Worm (Caenorhabditis elegans) whole organism, midembryonic: ENCODE results near the gene ucr-2.3.

Source experiments
- T22C8.4 ChIP-seq: fragments of 200-800 bp; sonication (Bioruptor generic); IDR thresholded peaks from 2 replicates; pipeline ENCODE4 v1.3.6; 2022; ENCODE audit warnings: missing genetic modification characterization, missing compliant biosample characterization
- cog-1 ChIP-seq: sonication (generic microtip); optimal IDR thresholded peaks from 2 replicates; lab custom pipeline; 2016; ENCODE audit warnings: missing genetic modification characterization, missing compliant biosample characterization
- flt-1 ChIP-seq: fragments of 200-800 bp; sonication (Bioruptor generic); IDR thresholded peaks from 2 replicates; pipeline ENCODE4 v1.3.6; 2022; ENCODE audit warnings: missing genetic modification characterization, missing compliant biosample characterization
- klf-2 ChIP-seq: fragments of 200-800 bp; sonication (Bioruptor generic); conservative IDR thresholded peaks from 2 replicates; pipeline ENCODE4 v1.3.6; 2022; ENCODE audit warnings: missing genetic modification reagents, missing genetic modification characterization, missing compliant biosample characterization
- med-1 ChIP-seq: sonication (generic microtip); optimal IDR thresholded peaks from 2 replicates; lab custom pipeline; 2017; ENCODE audit warnings: missing genetic modification characterization, mild to moderate bottlenecking, missing compliant biosample characterization, antibody characterized with exemption, missing genetic modification reagents; ENCODE audit not compliant: insufficient read depth
- ref-1 ChIP-seq: fragments of 200-800 bp; sonication (Bioruptor generic); conservative IDR thresholded peaks from 2 replicates; pipeline ENCODE4 v1.3.6; 2022; ENCODE audit warnings: missing genetic modification reagents, missing genetic modification characterization, missing compliant biosample characterization
- tab-1 ChIP-seq: fragments of 200-800 bp; sonication (Bioruptor generic); IDR thresholded peaks from 2 replicates; pipeline ENCODE4 v1.3.6; 2022; ENCODE audit warnings: missing genetic modification characterization, missing compliant biosample characterization
- ztf-23 ChIP-seq: fragments of 200-800 bp; sonication (Bioruptor generic); IDR thresholded peaks from 2 replicates; pipeline ENCODE4 v1.3.6; 2022; ENCODE audit warnings: missing genetic modification reagents, missing genetic modification characterization, missing compliant biosample characterization
- ztf-29 ChIP-seq: fragments of 200-800 bp; sonication (Bioruptor generic); IDR thresholded peaks from 2 replicates; pipeline ENCODE4 v1.3.6; 2022; ENCODE audit warnings: missing genetic modification reagents, missing genetic modification characterization, missing compliant biosample characterization

Gene ucr-2.3

ce11 chrIII:887874-888299 lies 8.2 kb downstream of the ucr-2.3 start:
- TF ChIP-seq cog-1 (tag; lab: Kevin White, UChicago) (peak; percentile 75), ref-1 (no peak), T22C8.4 (GFP tag; lab: Robert Waterston, UW) (peak; percentile 90), flt-1 (0 out of 2 replicates have a peak, but pooled peaks have one; percentile 34), med-1 (no peak), tab-1 (GFP tag; lab: Robert Waterston, UW) (no peak)

DNA sequence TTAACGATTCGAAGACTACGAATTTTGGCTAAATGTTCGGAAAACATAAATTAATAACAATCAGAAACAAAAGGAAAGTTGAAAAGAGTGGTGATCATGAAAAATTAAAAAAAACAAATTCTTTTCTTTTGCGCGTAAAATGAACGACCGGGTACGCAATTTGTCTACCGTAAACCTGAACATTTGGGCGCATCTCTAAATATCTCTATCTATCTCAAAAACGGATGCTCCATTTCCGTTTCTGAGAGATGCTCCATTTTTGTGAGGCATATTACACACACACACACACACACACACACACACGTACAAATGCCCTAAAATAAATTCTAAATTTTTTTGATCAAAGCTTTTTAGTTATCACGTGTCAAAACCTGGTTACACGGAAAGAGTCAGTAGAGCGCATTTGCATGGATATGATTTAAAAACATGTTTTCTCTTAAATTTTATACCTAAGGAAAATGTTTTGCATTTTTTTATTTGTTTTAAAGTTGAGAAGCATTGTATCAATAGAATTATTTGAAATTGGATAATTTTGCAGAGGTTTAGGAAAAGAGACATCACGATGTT lies 9.4 kb downstream of the ucr-2.3 start:
- TF ChIP-seq tab-1 (GFP tag; lab: Robert Waterston, UW) (no peak), ztf-29 (no peak), med-1 (no peak), ztf-23 (GFP tag; lab: Robert Waterston, UW) (no peak), T22C8.4 (GFP tag; lab: Robert Waterston, UW) (no peak), cog-1 (tag; lab: Kevin White, UChicago) (no peak), flt-1 (no peak), ref-1 (no peak), klf-2 (GFP tag; lab: Robert Waterston, UW) (no peak)

DNA sequence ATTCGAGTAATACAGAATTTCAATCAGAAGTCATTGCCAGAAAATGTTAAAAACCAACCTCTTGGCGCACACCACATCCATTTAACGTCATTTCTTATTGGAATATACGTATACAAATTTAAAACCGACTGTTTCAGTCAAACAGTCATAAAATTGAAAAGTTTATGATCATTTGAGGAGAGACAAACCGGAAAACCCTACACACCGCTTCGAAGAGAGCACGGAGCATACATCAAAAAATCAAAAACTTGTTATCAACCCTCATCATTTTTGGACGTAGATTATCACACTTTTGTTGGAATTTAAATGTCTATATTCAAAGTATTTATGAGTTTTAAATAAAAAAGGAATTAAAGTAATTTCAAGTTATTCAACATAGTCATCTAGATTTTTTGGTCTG lies 11.4 kb downstream of the ucr-2.3 start, which contains the start of gene T24C4.10:
Gene T24C4.10 (minus strand): TSS at position 230 of the 400 bp plus-strand sequence.
- TF ChIP-seq cog-1 (tag; lab: Kevin White, UChicago) (no peak), ztf-29 (no peak), flt-1 (no peak), ztf-23 (GFP tag; lab: Robert Waterston, UW) (no peak)

ce11 chrIII:895525-895924 lies 15.9 kb downstream of the ucr-2.3 start, which contains the start of the genes ztf-18 and F23H11.2:
Gene ztf-18, minus strand, starts transcription at chrIII:895712.
Gene F23H11.2, plus strand, starts transcription at chrIII:895747.
- TF ChIP-seq ref-1 (no peak), T22C8.4 (GFP tag; lab: Robert Waterston, UW) (no peak), flt-1 (no peak), cog-1 (tag; lab: Kevin White, UChicago) (no peak), ztf-23 (GFP tag; lab: Robert Waterston, UW) (no peak), ztf-29 (no peak), klf-2 (GFP tag; lab: Robert Waterston, UW) (no peak), med-1 (no peak), tab-1 (GFP tag; lab: Robert Waterston, UW) (no peak)

- no peak for TF ChIP-seq klf-2 (GFP tag; lab: Robert Waterston, UW)
- TF ChIP-seq med-1: no peak
- TF ChIP-seq cog-1 (tag; lab: Kevin White, UChicago): no peak
- no peak for TF ChIP-seq ztf-23 (GFP tag; lab: Robert Waterston, UW)
- TF ChIP-seq ref-1: no peak
- TF ChIP-seq tab-1 (GFP tag; lab: Robert Waterston, UW): no peak
- TF ChIP-seq ztf-29: no peak
- TF ChIP-seq flt-1: no peak
- TF ChIP-seq T22C8.4 (GFP tag; lab: Robert Waterston, UW): no peak
These were observed 17.2 kb downstream of the ucr-2.3 start for ce11 chrIII:896904-897303.

DNA sequence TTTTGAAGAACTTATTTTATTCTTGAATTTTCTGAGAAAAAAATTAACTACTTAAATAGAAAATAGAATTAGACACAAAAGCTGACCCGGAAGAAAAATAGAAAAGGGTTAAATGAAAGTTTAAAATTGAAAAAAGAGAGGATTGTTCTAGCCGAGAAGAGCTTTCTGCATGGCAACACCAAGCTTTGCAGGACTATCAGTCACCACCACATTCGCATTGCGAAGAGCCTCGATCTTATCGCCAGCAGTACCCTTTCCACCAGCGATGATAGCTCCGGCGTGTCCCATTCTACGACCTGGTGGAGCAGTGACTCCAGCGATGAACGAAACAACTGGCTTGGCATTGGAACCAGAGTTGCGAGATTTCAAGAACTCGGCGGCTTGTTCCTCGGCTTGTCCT lies 20.5 kb downstream of the ucr-2.3 start:
- TF ChIP-seq ztf-29: no peak
- TF ChIP-seq med-1: no peak
- no peak for TF ChIP-seq flt-1
- TF ChIP-seq ref-1: no peak

DNA sequence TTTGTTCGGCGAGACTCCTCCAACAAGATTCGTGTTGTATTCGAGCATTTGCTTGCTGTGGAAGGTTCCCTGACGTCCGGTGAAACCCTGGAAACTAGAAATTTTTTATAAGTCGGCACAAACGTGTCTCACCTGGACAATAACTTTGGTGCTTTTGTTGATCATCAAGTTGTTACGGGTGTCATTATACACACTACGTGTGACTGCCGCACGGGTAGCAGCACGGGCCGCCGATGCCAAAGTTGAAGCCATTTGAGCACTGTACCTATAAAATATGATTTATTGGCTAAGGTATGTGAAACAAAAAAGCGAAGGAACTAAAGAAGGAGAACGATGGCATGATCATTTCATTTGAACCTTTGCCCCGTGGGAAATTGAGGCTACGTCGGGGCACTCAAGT lies 21.5 kb downstream of the ucr-2.3 start, which contains the start of gene sucl-2:
Gene sucl-2 (minus strand): TSS at position 265 of the 400 bp plus-strand sequence.
- TF ChIP-seq ztf-29: no peak
- no peak for TF ChIP-seq klf-2 (GFP tag; lab: Robert Waterston, UW)
- no peak for TF ChIP-seq flt-1
- TF ChIP-seq med-1: no peak
- TF ChIP-seq ref-1: no peak
- TF ChIP-seq tab-1 (GFP tag; lab: Robert Waterston, UW): no peak
- TF ChIP-seq T22C8.4 (GFP tag; lab: Robert Waterston, UW): no peak
- no peak for TF ChIP-seq cog-1 (tag; lab: Kevin White, UChicago)
- no peak for TF ChIP-seq ztf-23 (GFP tag; lab: Robert Waterston, UW)

DNA sequence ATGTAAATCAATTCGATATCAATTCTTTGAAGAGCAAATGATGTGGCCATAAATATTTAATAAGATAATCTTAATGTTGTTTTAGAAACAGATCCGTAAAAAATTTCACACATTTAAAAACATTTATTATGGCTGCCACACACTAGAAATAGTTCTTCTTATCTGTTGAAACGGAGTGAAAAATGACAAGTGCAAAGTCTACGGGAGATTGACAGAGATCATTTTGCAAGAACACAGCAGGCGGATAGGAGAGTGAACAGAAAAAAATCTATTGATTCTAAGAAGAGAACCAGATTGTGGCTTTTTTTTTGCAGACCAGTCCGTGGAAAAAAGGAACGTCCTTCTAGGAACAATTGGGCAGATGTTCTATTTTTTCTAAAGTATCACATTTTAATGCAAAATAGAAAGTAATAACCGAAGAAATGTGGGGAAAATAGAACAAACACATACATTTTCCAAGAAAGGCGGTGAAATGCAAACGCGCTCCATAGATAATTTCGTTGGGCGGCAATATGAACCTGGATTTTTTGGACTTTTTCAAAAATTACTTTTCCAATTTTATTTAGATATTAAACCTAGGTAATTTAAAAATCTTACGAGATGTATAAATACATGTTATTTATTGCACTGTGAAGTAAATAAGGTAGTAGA lies 22.1 kb downstream of the ucr-2.3 start:
- TF ChIP-seq tab-1 (GFP tag; lab: Robert Waterston, UW) (no peak), klf-2 (GFP tag; lab: Robert Waterston, UW) (no peak), T22C8.4 (GFP tag; lab: Robert Waterston, UW) (no peak), flt-1 (no peak), med-1 (no peak), ref-1 (no peak)

DNA sequence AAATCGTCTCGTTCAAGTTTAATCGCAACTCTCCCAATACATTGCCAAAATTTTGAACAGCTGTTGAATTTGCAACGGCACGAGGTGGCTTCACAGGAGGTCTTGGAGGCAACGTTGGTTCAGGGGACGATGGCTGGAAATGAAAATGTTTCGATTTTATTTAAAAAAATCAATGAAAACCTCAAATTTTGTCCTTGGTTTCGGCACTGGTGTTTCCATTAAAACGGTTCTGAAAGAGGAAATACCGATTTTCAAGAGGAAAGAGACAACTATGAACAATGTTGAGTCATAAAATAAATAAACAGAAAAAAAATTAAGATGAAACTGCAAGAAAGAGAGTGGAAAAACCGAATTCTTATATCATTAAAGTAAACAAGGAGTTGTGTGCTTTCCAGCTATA lies 27.7 kb downstream of the ucr-2.3 start, which contains the start of gene F23H11.4:
Gene F23H11.4 (minus strand): TSS at position 229 of the 400 bp plus-strand sequence.
- TF ChIP-seq klf-2 (GFP tag; lab: Robert Waterston, UW) (no peak), med-1 (no peak), ztf-29 (no peak), flt-1 (no peak), cog-1 (tag; lab: Kevin White, UChicago) (no peak), ref-1 (no peak), ztf-23 (GFP tag; lab: Robert Waterston, UW) (no peak), tab-1 (GFP tag; lab: Robert Waterston, UW) (no peak), T22C8.4 (GFP tag; lab: Robert Waterston, UW) (no peak)

DNA sequence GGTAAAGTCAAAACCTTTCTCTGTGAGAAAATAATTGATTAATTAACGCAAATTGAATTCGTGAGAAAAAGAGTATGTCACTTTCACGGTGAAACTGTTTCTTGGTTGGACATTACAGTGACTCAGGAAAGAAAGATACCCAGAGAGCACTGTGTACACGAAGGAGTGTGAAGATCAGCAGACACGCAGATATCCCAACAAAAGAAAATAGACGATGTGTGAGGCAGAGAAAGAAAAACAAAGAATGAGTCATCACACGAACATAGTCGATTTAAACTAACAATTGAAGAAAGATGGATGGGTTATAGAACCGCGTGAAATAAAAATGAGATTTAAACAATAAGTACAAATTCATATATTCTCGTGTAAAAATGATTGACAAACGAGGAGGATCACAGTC lies 28.3 kb downstream of the ucr-2.3 start:
- TF ChIP-seq tab-1 (GFP tag; lab: Robert Waterston, UW): no peak
- no peak for TF ChIP-seq flt-1
- TF ChIP-seq klf-2 (GFP tag; lab: Robert Waterston, UW): no peak
- no peak for TF ChIP-seq T22C8.4 (GFP tag; lab: Robert Waterston, UW)
- no peak for TF ChIP-seq cog-1 (tag; lab: Kevin White, UChicago)
- TF ChIP-seq ref-1: no peak
